Worm (Caenorhabditis elegans): ENCODE data around the gene trip-4.

Gene trip-4

ce11 chrII:15025100-15025499 lies 14.1 kb upstream of the trip-4 start:
- TF ChIP-seq nhr-25 (tag; optimal IDR thresholded peaks at IDR 0.05) (no peak), lsy-2 (tag; optimal IDR thresholded peaks at IDR 0.05) (peak in 1 of 2 experiments; percentile 53), ztf-1 (GFP tag; conservative IDR thresholded peaks at IDR 0.05) (no peak), zag-1 (tag; optimal IDR thresholded peaks at IDR 0.05) (no peak)

ce11 chrII:15025599-15026164 lies 13.5 kb upstream of the trip-4 start, which contains the start of gene cmtr-1:
cmtr-1 (plus strand) TSS chrII:15026114.
- TF ChIP-seq gmeb-1 (tag; optimal IDR thresholded peaks at IDR 0.05), result peak; percentile 95
- TF ChIP-seq unc-62 (GFP tag; optimal IDR thresholded peaks at IDR 0.05), result peak; percentile 41
- TF ChIP-seq egl-27 (tag; optimal IDR thresholded peaks at IDR 0.05), result peak; percentile 95
- TF ChIP-seq lin-39 (tag; optimal IDR thresholded peaks at IDR 0.05), result no peak
- 0 out of 2 replicates have a peak, but pooled peaks have one; percentile 26 for TF ChIP-seq ztf-1 (GFP tag; conservative IDR thresholded peaks at IDR 0.05)
- TF ChIP-seq F13H6.1 (tag; optimal IDR thresholded peaks at IDR 0.05), result peak; percentile 96
- TF ChIP-seq fos-1 (tag; optimal IDR thresholded peaks at IDR 0.05), result peak; percentile 97
- peak; percentile 99 for TF ChIP-seq crh-2 (tag; optimal IDR thresholded peaks at IDR 0.05)
- TF ChIP-seq mbf-1 (tag; optimal IDR thresholded peaks at IDR 0.05), result no peak
- peak; percentile 99 for TF ChIP-seq unc-55 (GFP tag; optimal IDR thresholded peaks at IDR 0.05)
- peak; percentile 98 for TF ChIP-seq nhr-21 (tag; optimal IDR thresholded peaks at IDR 0.05)
- peak; percentile 20 for TF ChIP-seq nhr-12 (tag; optimal IDR thresholded peaks at IDR 0.05)
- TF ChIP-seq blmp-1 (tag; optimal IDR thresholded peaks at IDR 0.05; ENCODE audit: insufficient read depth), result peak; percentile 87
- TF ChIP-seq nhr-25 (tag; optimal IDR thresholded peaks at IDR 0.05), result peak; percentile 95
- peak; percentile 93 for TF ChIP-seq mab-5 (tag; optimal IDR thresholded peaks at IDR 0.05)
- peak; percentile 88 for TF ChIP-seq C34F6.9 (tag; optimal IDR thresholded peaks at IDR 0.05)
- no peak for TF ChIP-seq dmd-4 (tag; optimal IDR thresholded peaks at IDR 0.05)
- peak; percentile 100 for TF ChIP-seq snpc-4 (tag; optimal IDR thresholded peaks at IDR 0.05)
- peak; percentile 95 for TF ChIP-seq ztf-4 (tag; optimal IDR thresholded peaks at IDR 0.05)
- TF ChIP-seq Y55F3AM.14 (GFP tag; optimal IDR thresholded peaks at IDR 0.05), result peak; percentile 82
- peak; percentile 65 to 82 for TF ChIP-seq mdl-1 (tag; optimal IDR thresholded peaks at IDR 0.05)
- TF ChIP-seq nhr-23 (tag; optimal IDR thresholded peaks at IDR 0.05), result no peak
- peak; percentile 94 for TF ChIP-seq ama-1 (optimal IDR thresholded peaks at IDR 0.05)
- TF ChIP-seq ceh-82 (tag; optimal IDR thresholded peaks at IDR 0.05), result peak; percentile 80
- no peak for TF ChIP-seq alr-1 (tag; optimal IDR thresholded peaks at IDR 0.05)
- TF ChIP-seq R02D3.7 (tag; optimal IDR thresholded peaks at IDR 0.05), result peak; percentile 51
- TF ChIP-seq elt-1 (tag; optimal IDR thresholded peaks at IDR 0.05), result peak; percentile 40
- TF ChIP-seq elt-3 (tag; optimal IDR thresholded peaks at IDR 0.05), result no peak
- peak; percentile 97 for TF ChIP-seq lin-13 (GFP tag; optimal IDR thresholded peaks at IDR 0.05)
- TF ChIP-seq sma-9 (GFP tag; optimal IDR thresholded peaks at IDR 0.05), result peak; percentile 98
- no peak for TF ChIP-seq sma-9 (tag; optimal IDR thresholded peaks at IDR 0.05)
- TF ChIP-seq nhr-237 (tag; optimal IDR thresholded peaks at IDR 0.05), result peak; percentile 51
- no peak for TF ChIP-seq nhr-11 (tag; optimal IDR thresholded peaks at IDR 0.05)
- peak; percentile 68 for TF ChIP-seq ztf-11 (tag; optimal IDR thresholded peaks at IDR 0.05)
- TF ChIP-seq sma-3 (GFP tag; optimal IDR thresholded peaks at IDR 0.05), result peak; percentile 100
- TF ChIP-seq nhr-6 (tag; optimal IDR thresholded peaks at IDR 0.05), result peak; percentile 87
- peak; percentile 96 for TF ChIP-seq sem-4 (tag; optimal IDR thresholded peaks at IDR 0.05)
- peak; percentile 90 to 95 for TF ChIP-seq lsy-2 (tag; optimal IDR thresholded peaks at IDR 0.05)
- TF ChIP-seq aly-2 (tag; optimal IDR thresholded peaks at IDR 0.05), result no peak
- peak; percentile 5 for TF ChIP-seq ZK546.5 (tag; optimal IDR thresholded peaks at IDR 0.05)
- no peak for TF ChIP-seq skn-1 (tag; optimal IDR thresholded peaks at IDR 0.05)
- TF ChIP-seq peb-1 (tag; optimal IDR thresholded peaks at IDR 0.05), result no peak
- peak; percentile 94 for TF ChIP-seq nhr-77 (tag; optimal IDR thresholded peaks at IDR 0.05)
- peak; percentile 91 for TF ChIP-seq lin-11 (tag; optimal IDR thresholded peaks at IDR 0.05)
- peak; percentile 45 for TF ChIP-seq zag-1 (tag; optimal IDR thresholded peaks at IDR 0.05)
- TF ChIP-seq nhr-10 (tag; optimal IDR thresholded peaks at IDR 0.05), result peak; percentile 14
- TF ChIP-seq unc-39 (tag; optimal IDR thresholded peaks at IDR 0.05), result no peak
- peak; percentile 91 for TF ChIP-seq ceh-16 (tag; optimal IDR thresholded peaks at IDR 0.05)
- peak; percentile 90 for TF ChIP-seq nhr-129 (tag; optimal IDR thresholded peaks at IDR 0.05)
